Worm (Caenorhabditis elegans) whole organism, mixed stage, embryonic: ENCODE data around the gene F14B8.6.

Experiments
- M03D4.4 ChIP-seq: sonication (generic microtip); optimal IDR thresholded peaks from 2 replicates; lab custom pipeline; 2017; ENCODE audit warnings: mild to moderate bottlenecking, missing genetic modification characterization, missing compliant biosample characterization
- ham-2 ChIP-seq: fragments of 200-800 bp; sonication (Bioruptor generic); optimal IDR thresholded peaks from 2 replicates; lab custom pipeline; 2018; ENCODE audit warnings: mild to moderate bottlenecking, missing genetic modification characterization, missing compliant biosample characterization
- lsy-2 ChIP-seq: fragments of 150-350 bp; optimal IDR thresholded peaks from 2 replicates; lab custom pipeline; 2014; ENCODE audit warnings: missing biosample characterization, missing genetic modification characterization
- mep-1 ChIP-seq: fragments of 150-350 bp; optimal IDR thresholded peaks from 2 replicates; lab custom pipeline; 2017; ENCODE audit warnings: missing biosample characterization, missing genetic modification reagents, missing genetic modification characterization, inconsistent platforms
- nhr-237 ChIP-seq: fragments of 150-350 bp; optimal IDR thresholded peaks from 2 replicates; lab custom pipeline; 2014; ENCODE audit warnings: missing biosample characterization, missing genetic modification characterization
- nhr-28 ChIP-seq: fragments of 150-350 bp; optimal IDR thresholded peaks from 2 replicates; lab custom pipeline; 2014; ENCODE audit warnings: missing biosample characterization, missing genetic modification characterization
- zip-8 ChIP-seq: fragments of 150-350 bp; optimal IDR thresholded peaks from 2 replicates; lab custom pipeline; 2014; ENCODE audit warnings: missing biosample characterization, missing genetic modification characterization
- ztf-11 ChIP-seq: fragments of 150-350 bp; optimal IDR thresholded peaks from 2 replicates; lab custom pipeline; 2014; ENCODE audit warnings: missing biosample characterization, missing genetic modification characterization

- TF ChIP-seq mep-1 (tag; lab: Kevin White, UChicago) (no peak), lsy-2 (tag; lab: Kevin White, UChicago) (no peak), ztf-11 (tag; lab: Kevin White, UChicago) (no peak), zip-8 (tag; lab: Kevin White, UChicago) (no peak), ham-2 (GFP tag; lab: Kevin White, UChicago) (no peak), nhr-28 (no peak), M03D4.4 (tag; lab: Kevin White, UChicago) (no peak), nhr-237 (tag; lab: Kevin White, UChicago) (no peak)
Observed at ce11 chrX:6913989-6914388, 18.2 kb downstream of the F14B8.6 start, which contains the start of gene nhx-4.
